In genomic region chr3R:25482463-25483173, dm6 we compare ENCODE assay signal across 1 fruit fly cellular context.
TF ChIP-seq lines count a peak whose summit lies in the region.

XNP (minus strand) TSS chr3R:25482834.
CG42488 (plus strand) TSS chr3R:25483098.
CG5116 (plus strand) TSS chr3R:25483098.

TF ChIP-seq in whole organism, embryonic, 481 proteins besides CTCF, POLR2A, EP300 and RAD21 (continued from another document):
- TF ChIP-seq dysf (GFP tag; IDR thresholded peaks at IDR 0.05; lab: Robert Waterston, UW) (peak; percentile 40; the same call in 1 of the 3 replicates), Atf6 (GFP tag; IDR thresholded peaks at IDR 0.05; lab: Robert Waterston, UW) (0 out of 2 replicates have a peak, but pooled peaks have one; percentile 26), Bdp1 (GFP tag; optimal IDR thresholded peaks at IDR 0.05; lab: Kevin White, UChicago) (no peak), pb (GFP tag; optimal IDR thresholded peaks at IDR 0.05; lab: Kevin White, UChicago) (no peak), CG3726 (GFP tag; IDR thresholded peaks at IDR 0.05; lab: Robert Waterston, UW) (no peak), Ssrp (tag; optimal IDR thresholded peaks at IDR 0.05; lab: Kevin White, UChicago) (peak; percentile 15), CG34224 (GFP tag; IDR thresholded peaks at IDR 0.05; lab: Robert Waterston, UW; ENCODE audit: partially characterized antibody) (peak; percentile 99), org-1 (GFP tag; optimal IDR thresholded peaks at IDR 0.05; lab: Kevin White, UChicago) (no peak), Dbx (GFP tag; IDR thresholded peaks at IDR 0.05; lab: Robert Waterston, UW) (peak; percentile 70; the same call in 1 of the 3 replicates), Ets97D (GFP tag; optimal IDR thresholded peaks at IDR 0.05; lab: Kevin White, UChicago) (peak; percentile 71), CG9215 (GFP tag; IDR thresholded peaks at IDR 0.05; lab: Robert Waterston, UW) (peak; percentile 30; the same call in 1 of the 2 replicates), trh (GFP tag; optimal IDR thresholded peaks at IDR 0.05; lab: Kevin White, UChicago) (no peak), cwo (GFP tag; optimal IDR thresholded peaks at IDR 0.05; lab: Kevin White, UChicago) (no peak), run (tag; optimal IDR thresholded peaks at IDR 0.05; lab: Kevin White, UChicago) (no peak), CG14860 (GFP tag; IDR thresholded peaks at IDR 0.05; lab: Robert Waterston, UW; ENCODE audit: partially characterized antibody) (peak; percentile 99), CG6272 (GFP tag; IDR thresholded peaks at IDR 0.05; lab: Robert Waterston, UW) (peak; percentile 67), nau (GFP tag; optimal IDR thresholded peaks at IDR 0.05; lab: Kevin White, UChicago) (no peak), CG15601 (tag; optimal IDR thresholded peaks at IDR 0.05; lab: Kevin White, UChicago) (no peak), abd-A (tag; optimal IDR thresholded peaks at IDR 0.05; lab: Kevin White, UChicago) (no peak), CG3065 (GFP tag; optimal IDR thresholded peaks at IDR 0.05; lab: Kevin White, UChicago) (no peak), CG11085 (GFP tag; IDR thresholded peaks at IDR 0.05; lab: Robert Waterston, UW) (no peak), Scr (GFP tag; IDR thresholded peaks at IDR 0.05; lab: Robert Waterston, UW; ENCODE audit: partially characterized antibody) (peak; percentile 99), CG12391 (tag; optimal IDR thresholded peaks at IDR 0.05; lab: Kevin White, UChicago) (peak; percentile 68), CG18476 (GFP tag; optimal IDR thresholded peaks at IDR 0.05; lab: Kevin White, UChicago) (peak; percentile 43), CG9797 (GFP tag; optimal IDR thresholded peaks at IDR 0.05; lab: Kevin White, UChicago) (peak; percentile 49), twi (tag; optimal IDR thresholded peaks at IDR 0.05; lab: Kevin White, UChicago) (peak; percentile 44), unpg (GFP tag; optimal IDR thresholded peaks at IDR 0.05; lab: Kevin White, UChicago) (no peak), Dip2 (GFP tag; IDR thresholded peaks at IDR 0.05; lab: Robert Waterston, UW) (no peak), CG4360 (GFP tag; IDR thresholded peaks at IDR 0.05; lab: Robert Waterston, UW) (no peak), Fer2 (tag; optimal IDR thresholded peaks at IDR 0.05; lab: Kevin White, UChicago) (peak; percentile 31), Chrac-16 (GFP tag; optimal IDR thresholded peaks at IDR 0.05; lab: Kevin White, UChicago) (peak; percentile 37), Dref (GFP tag; IDR thresholded peaks at IDR 0.05; lab: Robert Waterston, UW) (peak; percentile 79), bowl (GFP tag; IDR thresholded peaks at IDR 0.05; lab: Robert Waterston, UW) (no peak), nmo (GFP tag; optimal IDR thresholded peaks at IDR 0.05; lab: Kevin White, UChicago) (peak; percentile 82), chn (GFP tag; optimal IDR thresholded peaks at IDR 0.05; lab: Kevin White, UChicago) (peak; percentile 40), CG9876 (GFP tag; optimal IDR thresholded peaks at IDR 0.05; lab: Kevin White, UChicago) (no peak), CG17328 (GFP tag; IDR thresholded peaks at IDR 0.05; lab: Robert Waterston, UW) (peak; percentile 37; the same call in 1 of the 2 replicates), Hand (GFP tag; optimal IDR thresholded peaks at IDR 0.05; lab: Kevin White, UChicago) (no peak), eve (GFP tag; optimal IDR thresholded peaks at IDR 0.05; lab: Kevin White, UChicago) (no peak), ssp (GFP tag; IDR thresholded peaks at IDR 0.05; lab: Robert Waterston, UW) (0 out of 2 replicates have a peak, but pooled peaks have one; percentile 46), slp2 (GFP tag; optimal IDR thresholded peaks at IDR 0.05; lab: Kevin White, UChicago) (no peak), CG3281 (GFP tag; optimal IDR thresholded peaks at IDR 0.05; lab: Kevin White, UChicago) (peak; percentile 68), hkb (optimal IDR thresholded peaks at IDR 0.05; lab: Kevin White, UChicago) (no peak), hkb (GFP tag; IDR thresholded peaks at IDR 0.05; lab: Robert Waterston, UW) (no peak), CG8944 (GFP tag; optimal IDR thresholded peaks at IDR 0.05; lab: Kevin White, UChicago) (no peak), scrt (GFP tag; optimal IDR thresholded peaks at IDR 0.05; lab: Kevin White, UChicago) (peak; percentile 43), sob (GFP tag; IDR thresholded peaks at IDR 0.05; lab: Robert Waterston, UW) (peak; percentile 49), wor (GFP tag; IDR thresholded peaks at IDR 0.05; lab: Robert Waterston, UW) (no peak), insv (GFP tag; optimal IDR thresholded peaks at IDR 0.05; lab: Kevin White, UChicago) (peak in 1 of 2 experiments; percentile 63), CG9932 (GFP tag; IDR thresholded peaks at IDR 0.05; lab: Robert Waterston, UW) (peak; percentile 86), bigmax (GFP tag; optimal IDR thresholded peaks at IDR 0.05; lab: Kevin White, UChicago) (no peak), Nf-YC (tag; optimal IDR thresholded peaks at IDR 0.05; lab: Kevin White, UChicago) (peak; percentile 88), dpn (GFP tag; optimal IDR thresholded peaks at IDR 0.05; lab: Kevin White, UChicago) (peak in 1 of 2 experiments; percentile 61), CG10366 (GFP tag; IDR thresholded peaks at IDR 0.05; lab: Robert Waterston, UW) (peak; percentile 27; the same call in 1 of the 2 replicates), E2f2 (GFP tag; IDR thresholded peaks at IDR 0.05; lab: Robert Waterston, UW) (peak; percentile 62; the same call in 1 of the 2 replicates), ap (GFP tag; IDR thresholded peaks at IDR 0.05; lab: Robert Waterston, UW) (no peak), sug (tag; optimal IDR thresholded peaks at IDR 0.05; lab: Kevin White, UChicago) (peak; percentile 75), CG6175 (GFP tag; IDR thresholded peaks at IDR 0.05; lab: Robert Waterston, UW) (no peak), Side (GFP tag; optimal IDR thresholded peaks at IDR 0.05; lab: Kevin White, UChicago) (no peak), NfI (GFP tag; optimal IDR thresholded peaks at IDR 0.05; lab: Kevin White, UChicago) (peak; percentile 57), CG3407 (GFP tag; optimal IDR thresholded peaks at IDR 0.05; lab: Kevin White, UChicago) (no peak), prd (optimal IDR thresholded peaks at IDR 0.05; lab: Kevin White, UChicago) (no peak), prd (GFP tag; IDR thresholded peaks at IDR 0.05; lab: Robert Waterston, UW) (peak; percentile 62), Antp (GFP tag; optimal IDR thresholded peaks at IDR 0.05; lab: Kevin White, UChicago) (no peak), CG8765 (GFP tag; IDR thresholded peaks at IDR 0.05; lab: Robert Waterston, UW) (no peak; the same call in 1 of the 2 replicates), CG18262 (tag; optimal IDR thresholded peaks at IDR 0.05; lab: Kevin White, UChicago) (no peak), mam (GFP tag; optimal IDR thresholded peaks at IDR 0.05; lab: Kevin White, UChicago) (peak; percentile 38), tx (GFP tag; optimal IDR thresholded peaks at IDR 0.05; lab: Kevin White, UChicago) (no peak), pho (GFP tag; optimal IDR thresholded peaks at IDR 0.05; lab: Kevin White, UChicago) (peak; percentile 36), sens-2 (GFP tag; IDR thresholded peaks at IDR 0.05; lab: Robert Waterston, UW) (no peak), Poxn (GFP tag; IDR thresholded peaks at IDR 0.05; lab: Robert Waterston, UW) (no peak), MESR4 (GFP tag; optimal IDR thresholded peaks at IDR 0.05; lab: Kevin White, UChicago) (peak; percentile 69), CG12942 (GFP tag; optimal IDR thresholded peaks at IDR 0.05; lab: Kevin White, UChicago) (peak; percentile 30), CG2889 (GFP tag; IDR thresholded peaks at IDR 0.05; lab: Robert Waterston, UW) (no peak), CG13894 (tag; optimal IDR thresholded peaks at IDR 0.05; lab: Kevin White, UChicago) (no peak), CG18764 (GFP tag; optimal IDR thresholded peaks at IDR 0.05; lab: Kevin White, UChicago) (no peak), CG9727 (GFP tag; optimal IDR thresholded peaks at IDR 0.05; lab: Kevin White, UChicago) (peak; percentile 57), CG14441 (GFP tag; IDR thresholded peaks at IDR 0.05; lab: Robert Waterston, UW) (0 out of 2 replicates have a peak, but pooled peaks have one; percentile 24), CG12744 (GFP tag; optimal IDR thresholded peaks at IDR 0.05; lab: Kevin White, UChicago) (no peak), nom (GFP tag; optimal IDR thresholded peaks at IDR 0.05; lab: Kevin White, UChicago) (peak; percentile 94), chinmo (GFP tag; IDR thresholded peaks at IDR 0.05; lab: Robert Waterston, UW; ENCODE audit: partially characterized antibody) (peak; percentile 96), vvl (GFP tag; IDR thresholded peaks at IDR 0.05; lab: Robert Waterston, UW) (peak; percentile 61; the same call in 1 of the 2 replicates), gcm2 (GFP tag; optimal IDR thresholded peaks at IDR 0.05; lab: Kevin White, UChicago) (no peak), CG6791 (GFP tag; IDR thresholded peaks at IDR 0.05; lab: Robert Waterston, UW; ENCODE audit: partially characterized antibody) (peak; percentile 97), CG10565 (GFP tag; optimal IDR thresholded peaks at IDR 0.05; lab: Kevin White, UChicago) (no peak), CG17359 (tag; optimal IDR thresholded peaks at IDR 0.05; lab: Kevin White, UChicago) (no peak), stc (GFP tag; IDR thresholded peaks at IDR 0.05; lab: Robert Waterston, UW) (no peak), hth (optimal IDR thresholded peaks at IDR 0.05; lab: Kevin White, UChicago) (no peak), CG12104 (GFP tag; optimal IDR thresholded peaks at IDR 0.05; lab: Kevin White, UChicago) (peak; percentile 11), grau (tag; optimal IDR thresholded peaks at IDR 0.05; lab: Kevin White, UChicago) (peak; percentile 66), jing (GFP tag; optimal IDR thresholded peaks at IDR 0.05; lab: Kevin White, UChicago) (no peak), fu2 (GFP tag; optimal IDR thresholded peaks at IDR 0.05; lab: Kevin White, UChicago) (peak; percentile 6), CG11456 (GFP tag; IDR thresholded peaks at IDR 0.05; lab: Robert Waterston, UW) (peak; percentile 65; the same call in 1 of the 3 replicates), CG11093 (GFP tag; IDR thresholded peaks at IDR 0.05; lab: Robert Waterston, UW) (no peak), CG1602 (GFP tag; optimal IDR thresholded peaks at IDR 0.05; lab: Kevin White, UChicago) (peak; percentile 26), Myb (GFP tag; optimal IDR thresholded peaks at IDR 0.05; lab: Kevin White, UChicago) (peak; percentile 29), CrebB (tag; optimal IDR thresholded peaks at IDR 0.05; lab: Kevin White, UChicago) (peak; percentile 19), CG14014 (GFP tag; IDR thresholded peaks at IDR 0.05; lab: Robert Waterston, UW) (peak; percentile 64), sens (GFP tag; lab: Kevin White, UChicago) (peak; percentile 92), ro (GFP tag; IDR thresholded peaks at IDR 0.05; lab: Robert Waterston, UW) (no peak), salm (tag; optimal IDR thresholded peaks at IDR 0.05; lab: Kevin White, UChicago) (no peak), CG1603 (tag; optimal IDR thresholded peaks at IDR 0.05; lab: Kevin White, UChicago) (no peak), usp (GFP tag; optimal IDR thresholded peaks at IDR 0.05; lab: Kevin White, UChicago) (no peak), ems (GFP tag; optimal IDR thresholded peaks at IDR 0.05; lab: Kevin White, UChicago) (peak; percentile 66)
